Worm (Caenorhabditis elegans): ENCODE data around the gene cra-1.

The cra-1 gene

DNA sequence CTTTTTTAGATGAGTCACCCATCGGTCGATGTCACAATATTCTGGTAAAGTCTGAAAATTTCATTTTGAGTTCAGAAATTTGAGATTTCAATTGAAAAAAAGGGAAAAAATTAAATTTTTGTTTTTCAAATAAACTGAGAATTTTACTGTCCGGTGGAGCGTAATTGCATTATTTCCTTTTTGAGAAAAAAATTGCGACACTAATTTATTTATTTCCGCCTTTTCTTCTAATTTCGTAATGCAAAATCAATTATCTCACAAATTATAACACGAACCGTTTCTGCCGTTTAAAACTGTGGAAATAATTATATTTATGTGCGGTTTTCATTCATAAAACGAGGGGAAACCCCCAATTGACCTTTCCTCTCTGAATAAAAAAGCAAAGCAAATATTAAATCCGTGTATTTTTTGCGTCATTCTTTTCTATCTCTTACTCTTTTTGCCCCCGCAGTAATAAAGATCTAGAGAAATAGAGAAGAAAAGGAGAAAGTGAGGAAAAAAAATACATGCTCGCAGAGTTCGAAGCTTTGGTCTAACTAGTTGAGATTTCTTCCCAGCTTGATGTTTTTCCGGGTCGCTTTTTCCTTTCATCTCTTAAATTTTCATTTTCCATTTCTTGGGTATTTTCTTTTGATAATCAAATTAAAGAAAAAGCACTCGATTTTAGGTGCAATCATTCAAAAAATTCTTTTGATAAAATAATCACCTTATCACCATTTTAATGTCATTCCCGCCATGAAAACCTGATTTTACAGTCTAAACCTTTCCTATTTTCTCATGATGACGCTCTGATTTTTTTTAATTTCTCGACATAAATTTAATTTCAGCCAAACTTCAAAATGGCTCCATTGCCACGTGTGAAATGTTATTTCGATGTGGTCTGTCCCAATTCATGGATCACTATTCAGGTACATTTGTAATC, 34.1 kb upstream of the cra-1 start, which contains the start of the genes brc-2 and T07E3.3:
Gene brc-2 (minus strand): TSS at position 51 of the 922 bp plus-strand sequence.
Gene T07E3.3 (plus strand): TSS at position 822 of the 922 bp plus-strand sequence.
- TF ChIP-seq xnd-1 (tag; optimal IDR thresholded peaks at IDR 0.05) (no peak), snpc-1.1 (tag; optimal IDR thresholded peaks at IDR 0.05; ENCODE audit: insufficient read depth) (no peak), ama-1 (optimal IDR thresholded peaks at IDR 0.05) (no peak), ama-1 (GFP tag; optimal IDR thresholded peaks at IDR 0.05) (no peak), mel-28 (tag; optimal IDR thresholded peaks at IDR 0.05; ENCODE audit: borderline replicate concordance) (no peak), cebp-1 (GFP tag; IDR thresholded peaks at IDR 0.05) (no peak), cebp-1 (tag; optimal IDR thresholded peaks at IDR 0.05) (peak; percentile 40), die-1 (tag; optimal IDR thresholded peaks at IDR 0.05) (no peak), dpff-1 (tag; optimal IDR thresholded peaks at IDR 0.05) (no peak), mxl-1 (tag; optimal IDR thresholded peaks at IDR 0.05) (no peak), F37B4.10 (GFP tag; IDR thresholded peaks at IDR 0.05) (no peak), nhr-80 (tag; optimal IDR thresholded peaks at IDR 0.05) (peak; percentile 51)

ce11 chrIII:6900609-6901008, 31.3 kb upstream of the cra-1 start:
- peak; percentile 36 for TF ChIP-seq repo-1 (tag; optimal IDR thresholded peaks at IDR 0.05)
- TF ChIP-seq ztf-6 (GFP tag; IDR thresholded peaks at IDR 0.05), result no peak
- TF ChIP-seq nhr-120 (GFP tag; IDR thresholded peaks at IDR 0.05), result no peak
- no peak for TF ChIP-seq nhr-27 (tag; optimal IDR thresholded peaks at IDR 0.05)
- TF ChIP-seq hlh-26 (GFP tag; conservative IDR thresholded peaks at IDR 0.05), result no peak
- no peak for TF ChIP-seq ceh-27 (GFP tag; optimal IDR thresholded peaks at IDR 0.05)
- no peak for TF ChIP-seq lin-40 (tag; optimal IDR thresholded peaks at IDR 0.05)

DNA sequence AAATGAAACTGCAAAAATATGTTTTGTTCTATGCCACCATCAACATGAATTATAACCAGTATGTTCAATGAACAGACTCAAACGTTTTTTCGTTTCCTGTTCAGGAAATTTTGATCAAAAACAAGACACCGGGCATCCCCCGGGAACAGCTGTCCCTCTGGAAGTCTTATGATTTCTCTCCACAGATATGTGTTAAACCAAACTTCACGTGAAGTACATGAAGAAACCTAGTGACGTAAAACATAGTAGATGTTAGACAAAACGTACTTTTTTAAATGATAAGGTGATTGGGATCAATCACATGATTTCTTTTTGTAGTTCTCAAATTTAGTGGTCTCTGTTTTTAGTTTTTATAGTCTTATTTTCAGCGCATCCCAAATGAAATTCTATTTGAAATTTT, 29.3 kb upstream of the cra-1 start:
- TF ChIP-seq T26A5.8 (tag; optimal IDR thresholded peaks at IDR 0.05), result no peak
- peak; percentile 7 for TF ChIP-seq tbp1 (GFP tag; optimal IDR thresholded peaks at IDR 0.05)
- TF ChIP-seq die-1 (tag; optimal IDR thresholded peaks at IDR 0.05), result no peak
- TF ChIP-seq cebp-2 (GFP tag; IDR thresholded peaks at IDR 0.05), result no peak
- 0 out of 2 replicates have a peak, but pooled peaks have one; percentile 8 for TF ChIP-seq Y53G8AR.9 (GFP tag; conservative IDR thresholded peaks at IDR 0.05)
- no peak for TF ChIP-seq akir-1 (GFP tag; optimal IDR thresholded peaks at IDR 0.05)
- no peak for TF ChIP-seq B0019.2 (GFP tag; conservative IDR thresholded peaks at IDR 0.05)
- TF ChIP-seq lin-40 (tag; optimal IDR thresholded peaks at IDR 0.05), result peak; percentile 13
- peak; percentile 60 for TF ChIP-seq somi-1 (GFP tag; optimal IDR thresholded peaks at IDR 0.05)
- TF ChIP-seq ztf-26 (tag; optimal IDR thresholded peaks at IDR 0.05), result peak; percentile 43
- TF ChIP-seq K11D2.4 (GFP tag; IDR thresholded peaks at IDR 0.05), result peak; percentile 33; the same call in 1 of the 2 replicates
- TF ChIP-seq mcd-1 (GFP tag; IDR thresholded peaks at IDR 0.05), result no peak
- TF ChIP-seq cebp-1 (GFP tag; IDR thresholded peaks at IDR 0.05), result no peak
- TF ChIP-seq cebp-1 (tag; optimal IDR thresholded peaks at IDR 0.05), result peak; percentile 15
- no peak for TF ChIP-seq unc-62 (GFP tag; optimal IDR thresholded peaks at IDR 0.05)
- TF ChIP-seq F23B12.7 (tag; optimal IDR thresholded peaks at IDR 0.05; ENCODE audit: insufficient read depth), result no peak

- TF ChIP-seq cebp-1 (GFP tag; IDR thresholded peaks at IDR 0.05) (no peak), cebp-1 (tag; optimal IDR thresholded peaks at IDR 0.05) (peak; percentile 68), somi-1 (GFP tag; optimal IDR thresholded peaks at IDR 0.05) (peak; percentile 78), ZK185.1 (tag; optimal IDR thresholded peaks at IDR 0.05; ENCODE audit: poor library complexity, severe bottlenecking) (peak; percentile 51), K12H6.12 (tag; optimal IDR thresholded peaks at IDR 0.05) (peak; percentile 28), lin-40 (tag; optimal IDR thresholded peaks at IDR 0.05) (peak; percentile 80), ztf-26 (tag; optimal IDR thresholded peaks at IDR 0.05) (peak; percentile 60), ceh-27 (GFP tag; optimal IDR thresholded peaks at IDR 0.05) (no peak), hmg-1.2 (GFP tag; IDR thresholded peaks at IDR 0.05) (peak; percentile 78), mcd-1 (GFP tag; IDR thresholded peaks at IDR 0.05) (peak; percentile 36; the same call in 1 of the 2 replicates), die-1 (tag; optimal IDR thresholded peaks at IDR 0.05) (peak; percentile 0), Y95B8A.8 (GFP tag; IDR thresholded peaks at IDR 0.05) (no peak), ztf-3 (GFP tag; optimal IDR thresholded peaks at IDR 0.05) (no peak), atf-7 (tag; optimal IDR thresholded peaks at IDR 0.05) (peak; percentile 38), chd-7 (tag; optimal IDR thresholded peaks at IDR 0.05) (peak; percentile 13), pha-4 (tag; optimal IDR thresholded peaks at IDR 0.05) (peak; percentile 45), lin-35 (GFP tag; optimal IDR thresholded peaks at IDR 0.05) (peak in 1 of 3 experiments; percentile 41), nhr-80 (tag; optimal IDR thresholded peaks at IDR 0.05) (peak; percentile 35), K11D2.4 (GFP tag; IDR thresholded peaks at IDR 0.05) (0 out of 2 replicates have a peak, but pooled peaks have one; percentile 65), nfyb-1 (GFP tag; IDR thresholded peaks at IDR 0.05) (peak; percentile 33; the same call in 1 of the 2 replicates)
These were observed 28.4 kb upstream of the cra-1 start, which contains the start of gene T07E3.4 for ce11 chrIII:6897587-6898064. Gene T07E3.4, plus strand, starts transcription at chrIII:6898014.
